Worm (Caenorhabditis elegans) whole organism, early embryonic: ENCODE measurements around the gene lin-29.
A peak's percentile ranks its signal among the peaks of the same experiment; 100 is the strongest.

Source experiments
- B0310.2 ChIP-seq: sonication (generic microtip); optimal IDR thresholded peaks from 2 replicates; lab custom pipeline; 2016; ENCODE audit warnings: mild to moderate bottlenecking, missing genetic modification characterization, missing compliant biosample characterization
- F13C5.2 ChIP-seq: sonication (generic microtip); optimal IDR thresholded peaks from 2 replicates; lab custom pipeline; 2017; ENCODE audit warnings: mild to moderate bottlenecking, missing genetic modification characterization, inconsistent platforms, missing compliant biosample characterization
- aly-1 ChIP-seq: sonication (generic microtip); optimal IDR thresholded peaks from 2 replicates; lab custom pipeline; 2016; ENCODE audit warnings: missing genetic modification characterization, missing compliant biosample characterization
- ama-1 ChIP-seq: fragments of 150-350 bp; optimal IDR thresholded peaks from 2 replicates; lab custom pipeline; 2014
- ceh-13 ChIP-seq: fragments of 200-800 bp; sonication (Bioruptor generic); optimal IDR thresholded peaks from 2 replicates; lab custom pipeline; 2018; ENCODE audit warnings: mild to moderate bottlenecking, missing genetic modification characterization, missing compliant biosample characterization
- ceh-36 ChIP-seq: sonication (generic microtip); optimal IDR thresholded peaks from 2 replicates; lab custom pipeline; 2016; ENCODE audit warnings: missing genetic modification characterization, inconsistent platforms, missing compliant biosample characterization
- ets-7 ChIP-seq: sonication (generic microtip); optimal IDR thresholded peaks from 2 replicates; lab custom pipeline; 2016; ENCODE audit warnings: missing genotype, missing genetic modification characterization, missing compliant biosample characterization
- flt-1 ChIP-seq: fragments of 200-800 bp; sonication (Bioruptor generic); IDR thresholded peaks from 2 replicates; pipeline ENCODE4 v1.3.6; 2022; ENCODE audit warnings: missing genetic modification characterization, missing compliant biosample characterization
- hmbx-1 ChIP-seq: sonication (generic microtip); optimal IDR thresholded peaks from 2 replicates; lab custom pipeline; 2016; ENCODE audit warnings: mild to moderate bottlenecking, missing genetic modification characterization, missing compliant biosample characterization
- hmg-4 ChIP-seq: fragments of 200-800 bp; sonication (Bioruptor generic); optimal IDR thresholded peaks from 2 replicates; lab custom pipeline; 2018; ENCODE audit warnings: mild to moderate bottlenecking, missing genetic modification characterization, missing compliant biosample characterization
- hnd-1 ChIP-seq: sonication (generic microtip); optimal IDR thresholded peaks from 2 replicates; lab custom pipeline; 2016; ENCODE audit warnings: missing genetic modification characterization, missing compliant biosample characterization
- pes-1 ChIP-seq: fragments of 200-800 bp; sonication (Bioruptor generic); IDR thresholded peaks from 2 replicates; pipeline ENCODE4 v1.3.6; 2022; ENCODE audit warnings: missing genetic modification reagents, missing genetic modification characterization, missing compliant biosample characterization
- scrt-1 ChIP-seq: fragments of 200-800 bp; sonication (Bioruptor generic); IDR thresholded peaks from 2 replicates; pipeline ENCODE4 v1.3.6; 2022; ENCODE audit warnings: missing genetic modification characterization, missing compliant biosample characterization
- sea-1 ChIP-seq: fragments of 200-800 bp; sonication (Bioruptor generic); conservative IDR thresholded peaks from 2 replicates; pipeline ENCODE4 v1.3.6; 2022; ENCODE audit warnings: missing genetic modification characterization, missing compliant biosample characterization
- tbx-11 ChIP-seq: fragments of 200-800 bp; sonication (Bioruptor generic); IDR thresholded peaks from 2 replicates; pipeline ENCODE4 v1.3.6; 2022; ENCODE audit warnings: missing genetic modification characterization, missing compliant biosample characterization
- tbx-37 ChIP-seq: fragments of 200-800 bp; sonication (Bioruptor generic); conservative IDR thresholded peaks from 2 replicates; pipeline ENCODE4 v1.3.6; 2022; ENCODE audit warnings: missing genetic modification reagents, missing genetic modification characterization, missing compliant biosample characterization
- tra-4 ChIP-seq: sonication (generic microtip); optimal IDR thresholded peaks from 2 replicates; lab custom pipeline; 2017; ENCODE audit warnings: missing genetic modification characterization, missing compliant biosample characterization

The lin-29 gene

ce11 chrII:11889420-11890075 is 45.6 kb downstream of the lin-29 start:
- peak; percentile 93 for TF ChIP-seq ama-1
- TF ChIP-seq aly-1 (tag; lab: Kevin White, UChicago), result peak; percentile 47
- TF ChIP-seq ceh-13, result no peak
- no peak for TF ChIP-seq scrt-1 (GFP tag; lab: Robert Waterston, UW)
- peak; percentile 56 for TF ChIP-seq hmg-4
- no peak for TF ChIP-seq F13C5.2
- TF ChIP-seq ceh-36 (tag; lab: Kevin White, UChicago), result no peak
- peak; percentile 43 for TF ChIP-seq B0310.2 (tag; lab: Kevin White, UChicago)
- TF ChIP-seq hnd-1, result no peak
- no peak for TF ChIP-seq tbx-37 (GFP tag; lab: Robert Waterston, UW)
- TF ChIP-seq ets-7 (tag; lab: Kevin White, UChicago), result no peak
- no peak for TF ChIP-seq hmbx-1
- TF ChIP-seq tra-4 (tag; lab: Kevin White, UChicago), result no peak
- no peak for TF ChIP-seq pes-1
- 0 out of 2 replicates have a peak, but pooled peaks have one; percentile 32 for TF ChIP-seq sea-1 (GFP tag; lab: Robert Waterston, UW)

ce11 chrII:11888150-11888549 is 47.0 kb downstream of the lin-29 start:
- TF ChIP-seq tbx-37 (GFP tag; lab: Robert Waterston, UW) (no peak), F13C5.2 (no peak), hmg-4 (no peak), sea-1 (GFP tag; lab: Robert Waterston, UW) (no peak), ets-7 (tag; lab: Kevin White, UChicago) (no peak), ceh-13 (no peak), aly-1 (tag; lab: Kevin White, UChicago) (no peak), pes-1 (no peak), hnd-1 (no peak), tbx-11 (GFP tag; lab: Robert Waterston, UW) (no peak), B0310.2 (tag; lab: Kevin White, UChicago) (no peak), ama-1 (no peak), scrt-1 (GFP tag; lab: Robert Waterston, UW) (no peak), hmbx-1 (no peak), ceh-36 (tag; lab: Kevin White, UChicago) (no peak), flt-1 (GFP tag; lab: Robert Waterston, UW) (no peak)

ce11 chrII:11887724-11888123 is 47.4 kb downstream of the lin-29 start:
- TF ChIP-seq hnd-1 (no peak), ceh-36 (tag; lab: Kevin White, UChicago) (peak; percentile 48)

- TF ChIP-seq tbx-37 (GFP tag; lab: Robert Waterston, UW), result no peak
- TF ChIP-seq flt-1 (GFP tag; lab: Robert Waterston, UW), result no peak
- no peak for TF ChIP-seq B0310.2 (tag; lab: Kevin White, UChicago)
- TF ChIP-seq ets-7 (tag; lab: Kevin White, UChicago), result no peak
- TF ChIP-seq aly-1 (tag; lab: Kevin White, UChicago), result no peak
- TF ChIP-seq hmbx-1, result no peak
- TF ChIP-seq F13C5.2, result no peak
- no peak for TF ChIP-seq pes-1
- no peak for TF ChIP-seq ama-1
- no peak for TF ChIP-seq ceh-13
- no peak for TF ChIP-seq tbx-11 (GFP tag; lab: Robert Waterston, UW)
- no peak for TF ChIP-seq tra-4 (tag; lab: Kevin White, UChicago)
- TF ChIP-seq ceh-36 (tag; lab: Kevin White, UChicago), result no peak
- no peak for TF ChIP-seq sea-1 (GFP tag; lab: Robert Waterston, UW)
- TF ChIP-seq hnd-1, result no peak
Observed at ce11 chrII:11883648-11884047, 51.5 kb downstream of the lin-29 start, which contains the start of gene ZK930.6. Gene ZK930.6 (plus strand): TSS chrII:11883948.

- TF ChIP-seq hmg-4, result no peak
- TF ChIP-seq tbx-37 (GFP tag; lab: Robert Waterston, UW), result no peak
- TF ChIP-seq pes-1, result peak; percentile 29; the same call in 1 of the 2 replicates
- peak; percentile 88 for TF ChIP-seq ama-1
- no peak for TF ChIP-seq ets-7 (tag; lab: Kevin White, UChicago)
Observed at ce11 chrII:11880456-11881353, 54.4 kb downstream of the lin-29 start.

- TF ChIP-seq hnd-1 (no peak), F13C5.2 (no peak), ets-7 (tag; lab: Kevin White, UChicago) (no peak), sea-1 (GFP tag; lab: Robert Waterston, UW) (0 out of 2 replicates have a peak, but pooled peaks have one; percentile 8), ceh-36 (tag; lab: Kevin White, UChicago) (peak; percentile 8)
Observed at ce11 chrII:11879784-11880183, 55.4 kb downstream of the lin-29 start.

- TF ChIP-seq F13C5.2 (peak; percentile 73), hmg-4 (peak; percentile 35), ets-7 (tag; lab: Kevin White, UChicago) (no peak)
Observed at ce11 chrII:11874674-11875198, 60.4 kb downstream of the lin-29 start, which contains the start of the genes npp-3 and top-2. Gene npp-3 (minus strand): TSS chrII:11874788. Gene top-2 (plus strand): TSS chrII:11875148.

ce11 chrII:11868893-11869292 is 66.2 kb downstream of the lin-29 start:
- TF ChIP-seq sea-1 (GFP tag; lab: Robert Waterston, UW) (no peak), tbx-11 (GFP tag; lab: Robert Waterston, UW) (no peak), aly-1 (tag; lab: Kevin White, UChicago) (no peak), hnd-1 (no peak), hmg-4 (no peak), scrt-1 (GFP tag; lab: Robert Waterston, UW) (no peak)
